Fruit fly (Drosophila melanogaster) whole organism, adult: Measurements from ENCODE around the gene Mob3.
A peak's percentile ranks its signal among the peaks of the same experiment; 100 is the strongest.

Experiments used
- CG11617 ChIP-seq: fragments of 200-800 bp; sonication (Bioruptor generic); optimal IDR thresholded peaks from 2 replicates; lab custom pipeline; 2017; ENCODE audit warnings: mild to moderate bottlenecking, missing biosample characterization, missing genetic modification reagents, missing genetic modification characterization
- CG12768 ChIP-seq: fragments of 200-800 bp; sonication (Bioruptor generic); optimal IDR thresholded peaks from 2 replicates; lab custom pipeline; 2017; ENCODE audit warnings: missing biosample characterization, missing genetic modification characterization, mild to moderate bottlenecking, moderate library complexity, missing genetic modification reagents
- CG14711 ChIP-seq: fragments of 200-800 bp; sonication (Bioruptor generic); optimal IDR thresholded peaks from 2 replicates; lab custom pipeline; 2018; ENCODE audit warnings: missing biosample characterization, mild to moderate bottlenecking, missing genetic modification characterization, moderate library complexity
- CG1620 ChIP-seq: fragments of 200-800 bp; sonication (Bioruptor generic); optimal IDR thresholded peaks from 2 replicates; lab custom pipeline; 2016; ENCODE audit warnings: missing biosample characterization, missing genetic modification characterization
- CG33017 ChIP-seq: fragments of 200-800 bp; sonication (Bioruptor generic); optimal IDR thresholded peaks from 2 replicates; lab custom pipeline; 2018; ENCODE audit warnings: missing biosample characterization, mild to moderate bottlenecking, missing genetic modification characterization, moderate library complexity
- CG5204 ChIP-seq: fragments of 200-800 bp; sonication (Bioruptor generic); optimal IDR thresholded peaks from 2 replicates; lab custom pipeline; 2016; ENCODE audit warnings: missing biosample characterization, missing genetic modification characterization
- CG7045 ChIP-seq: fragments of 200-800 bp; sonication (Bioruptor generic); optimal IDR thresholded peaks from 2 replicates; lab custom pipeline; 2017; ENCODE audit warnings: missing biosample characterization, mild to moderate bottlenecking, missing genetic modification characterization
- CG7101 ChIP-seq: fragments of 200-800 bp; sonication (Bioruptor generic); optimal IDR thresholded peaks from 2 replicates; lab custom pipeline; 2018; ENCODE audit warnings: missing biosample characterization, mild to moderate bottlenecking, missing genetic modification characterization, moderate library complexity
- Clk ChIP-seq: fragments of 200-800 bp; sonication (Bioruptor generic); optimal IDR thresholded peaks from 2 replicates; lab custom pipeline; 2017; ENCODE audit warnings: missing biosample characterization, missing genetic modification characterization
- Crg-1 ChIP-seq: fragments of 200-800 bp; sonication (Bioruptor generic); optimal IDR thresholded peaks from 2 replicates; lab custom pipeline; 2016; ENCODE audit warnings: missing biosample characterization, missing genetic modification characterization
- Hr96 ChIP-seq: fragments of 200-800 bp; sonication (Bioruptor generic); optimal IDR thresholded peaks from 2 replicates; lab custom pipeline; 2016; ENCODE audit warnings: missing biosample characterization, missing genetic modification characterization
- Mnt ChIP-seq: fragments of 200-800 bp; sonication (Bioruptor generic); optimal IDR thresholded peaks from 2 replicates; lab custom pipeline; 2016; ENCODE audit warnings: missing biosample characterization, mild to moderate bottlenecking, missing genetic modification characterization
- bab1 ChIP-seq: fragments of 200-800 bp; sonication (Bioruptor generic); optimal IDR thresholded peaks from 3 replicates; lab custom pipeline; 2019; ENCODE audit warnings: missing biosample characterization, mild to moderate bottlenecking, missing genetic modification characterization, moderate library complexity
- cic ChIP-seq: fragments of 200-800 bp; sonication (Bioruptor generic); optimal IDR thresholded peaks from 2 replicates; lab custom pipeline; 2017; ENCODE audit warnings: missing biosample characterization, mild to moderate bottlenecking, missing genetic modification characterization, moderate library complexity
- cnc ChIP-seq, 2 experiments: fragments of >200 bp; optimal IDR thresholded peaks; 2 replicates each; lab custom pipeline; 2017
- kay ChIP-seq: fragments of 200-800 bp; sonication (Bioruptor generic); peaks from one replicate; lab custom pipeline; 2016; ENCODE audit warnings: missing biosample characterization, missing genetic modification characterization, borderline replicate concordance
- ovo ChIP-seq: fragments of 200-800 bp; sonication (Bioruptor generic); optimal IDR thresholded peaks from 2 replicates; lab custom pipeline; 2016; ENCODE audit warnings: missing biosample characterization, missing genetic modification characterization
- pad ChIP-seq: fragments of 200-800 bp; sonication (Bioruptor generic); optimal IDR thresholded peaks from 3 replicates; lab custom pipeline; 2017; ENCODE audit warnings: missing biosample characterization, missing genetic modification characterization, mild to moderate bottlenecking, moderate library complexity, missing genetic modification reagents
- tj ChIP-seq: fragments of 200-800 bp; sonication (Bioruptor generic); optimal IDR thresholded peaks from 3 replicates; lab custom pipeline; 2017; ENCODE audit warnings: missing biosample characterization, mild to moderate bottlenecking, missing genetic modification characterization, moderate library complexity
- toe ChIP-seq: fragments of 200-800 bp; sonication (Bioruptor generic); optimal IDR thresholded peaks from 2 replicates; lab custom pipeline; 2016; ENCODE audit warnings: missing biosample characterization, missing genetic modification characterization

The Mob3 gene

DNA sequence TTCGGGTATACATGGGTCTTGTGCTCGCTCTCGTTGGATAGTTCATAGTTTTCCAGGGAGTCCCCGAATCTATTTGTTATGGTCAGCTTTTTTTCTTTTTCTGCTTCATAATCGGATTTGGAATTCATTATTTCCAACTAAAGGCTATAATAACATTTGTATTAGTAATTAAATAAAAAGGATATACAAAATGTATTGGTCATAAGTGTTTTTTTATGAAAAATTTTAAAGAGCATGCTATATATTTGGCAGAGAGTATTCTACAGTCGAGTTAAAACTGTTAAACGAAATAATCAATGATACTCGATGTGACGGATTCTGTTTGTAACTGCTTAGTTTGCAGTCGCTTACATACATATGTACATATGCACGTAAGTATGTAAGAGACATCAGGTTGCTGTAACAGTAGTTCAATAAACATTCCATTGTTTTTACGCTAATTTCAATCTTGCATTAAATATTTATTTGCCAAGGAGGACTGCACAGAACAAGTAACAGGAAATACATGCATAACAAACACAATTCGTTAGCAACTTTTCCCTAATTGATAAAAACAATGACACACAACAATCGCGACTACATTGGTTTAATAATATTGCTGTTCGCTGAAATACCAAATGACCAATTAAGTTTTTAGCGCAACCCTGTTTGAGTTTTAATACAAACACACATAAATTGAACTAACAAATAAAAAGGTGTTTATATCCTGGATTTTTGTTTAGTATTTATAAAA lies 34.1 kb downstream of the Mob3 start:
- TF ChIP-seq tj (GFP tag; lab: Kevin White, UChicago) = peak; percentile 30
- TF ChIP-seq Mnt = no peak
- no peak for TF ChIP-seq Crg-1 (GFP tag; lab: Kevin White, UChicago)
- TF ChIP-seq toe (GFP tag; lab: Kevin White, UChicago) = no peak
- peak; percentile 93 for TF ChIP-seq kay (GFP tag; lab: Kevin White, UChicago)
- no peak for TF ChIP-seq CG11617 (GFP tag; lab: Kevin White, UChicago)
- no peak for TF ChIP-seq CG33017 (tag; lab: Kevin White, UChicago)

DNA sequence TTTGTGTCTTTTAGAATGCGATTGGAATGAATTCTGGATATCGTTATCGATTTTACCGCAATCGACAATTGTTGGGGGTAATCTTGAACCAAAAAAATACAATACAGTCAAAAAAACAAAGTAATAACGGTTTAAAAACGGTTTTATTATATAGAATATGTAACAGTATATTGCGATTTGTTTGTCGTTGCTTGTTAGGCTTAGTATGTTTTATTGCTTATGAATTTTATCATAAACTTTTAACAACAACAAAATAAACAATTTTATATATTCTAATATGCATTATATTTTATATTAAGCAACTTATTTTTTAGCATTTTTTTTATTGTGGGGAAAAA lies 34.6 kb downstream of the Mob3 start, which contains the start of gene CYLD:
CYLD (minus strand) TSS at position 38 of the 338 bp plus-strand sequence.
- TF ChIP-seq CG14711 (peak; percentile 63), CG33017 (tag; lab: Kevin White, UChicago) (peak; percentile 55), toe (GFP tag; lab: Kevin White, UChicago) (no peak), CG1620 (GFP tag; lab: Kevin White, UChicago) (no peak), CG11617 (GFP tag; lab: Kevin White, UChicago) (peak; percentile 70), CG7045 (GFP tag; lab: Kevin White, UChicago) (peak; percentile 21), bab1 (peak; percentile 62), CG7101 (peak; percentile 73), Mnt (no peak), pad (GFP tag; lab: Kevin White, UChicago) (no peak), CG12768 (GFP tag; lab: Kevin White, UChicago) (no peak), cic (GFP tag; lab: Kevin White, UChicago) (no peak), tj (GFP tag; lab: Kevin White, UChicago) (peak; percentile 2), Hr96 (no peak), cnc (optimal IDR thresholded peaks at IDR 0.05; lab: Kevin White, UChicago) (no peak), Crg-1 (GFP tag; lab: Kevin White, UChicago) (peak; percentile 5), CG5204 (no peak), kay (GFP tag; lab: Kevin White, UChicago) (no peak), Clk (no peak), ovo (GFP tag; lab: Kevin White, UChicago) (no peak)

DNA sequence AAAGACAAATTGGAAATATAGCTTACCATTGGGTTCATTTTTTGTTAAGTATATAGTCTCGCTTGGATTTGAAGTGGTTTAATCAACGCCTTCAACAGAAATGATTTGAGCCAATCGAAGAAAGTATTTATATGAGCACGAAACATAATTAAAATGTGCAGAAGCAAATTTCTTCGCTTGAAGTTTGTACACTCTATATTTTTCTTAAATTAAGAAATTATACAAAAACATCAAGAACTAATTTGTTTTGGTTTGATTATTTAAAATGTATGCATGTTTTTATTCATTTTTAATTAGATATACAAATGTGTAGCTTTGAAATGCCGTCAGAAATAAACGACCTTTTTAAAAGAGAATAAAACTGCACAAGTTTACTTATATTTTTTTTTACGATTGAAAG lies 36.8 kb downstream of the Mob3 start, which contains the start of gene CG13138:
CG13138 (minus strand) TSS at position 101 of the 400 bp plus-strand sequence.
- no peak for TF ChIP-seq kay (GFP tag; lab: Kevin White, UChicago)
- no peak for TF ChIP-seq Hr96
- TF ChIP-seq CG14711 = no peak
- no peak for TF ChIP-seq cnc (optimal IDR thresholded peaks at IDR 0.05; lab: Kevin White, UChicago)
- TF ChIP-seq CG33017 (tag; lab: Kevin White, UChicago) = no peak
- no peak for TF ChIP-seq CG7045 (GFP tag; lab: Kevin White, UChicago)
- TF ChIP-seq pad (GFP tag; lab: Kevin White, UChicago) = no peak
- no peak for TF ChIP-seq CG5204
- TF ChIP-seq toe (GFP tag; lab: Kevin White, UChicago) = no peak
- TF ChIP-seq cic (GFP tag; lab: Kevin White, UChicago) = no peak
- no peak for TF ChIP-seq CG1620 (GFP tag; lab: Kevin White, UChicago)
- TF ChIP-seq CG12768 (GFP tag; lab: Kevin White, UChicago) = no peak
- TF ChIP-seq CG7101 = no peak

dm6 chr2L:10303786-10304185 lies 38.6 kb downstream of the Mob3 start, which contains the start of gene nmd:
Gene nmd, minus strand, starts transcription at chr2L:10303947.
- TF ChIP-seq CG7045 (GFP tag; lab: Kevin White, UChicago) (no peak), Clk (no peak), pad (GFP tag; lab: Kevin White, UChicago) (no peak), CG14711 (peak; percentile 28), cic (GFP tag; lab: Kevin White, UChicago) (no peak), Mnt (peak; percentile 79), CG33017 (tag; lab: Kevin White, UChicago) (peak; percentile 12), CG7101 (no peak), CG12768 (GFP tag; lab: Kevin White, UChicago) (no peak), toe (GFP tag; lab: Kevin White, UChicago) (no peak), bab1 (peak; percentile 61), CG11617 (GFP tag; lab: Kevin White, UChicago) (no peak), Hr96 (no peak), kay (GFP tag; lab: Kevin White, UChicago) (peak; percentile 67), tj (GFP tag; lab: Kevin White, UChicago) (no peak), cnc (optimal IDR thresholded peaks at IDR 0.05; lab: Kevin White, UChicago) (no peak), CG5204 (no peak), Crg-1 (GFP tag; lab: Kevin White, UChicago) (no peak), ovo (GFP tag; lab: Kevin White, UChicago) (no peak), CG1620 (GFP tag; lab: Kevin White, UChicago) (no peak)

DNA sequence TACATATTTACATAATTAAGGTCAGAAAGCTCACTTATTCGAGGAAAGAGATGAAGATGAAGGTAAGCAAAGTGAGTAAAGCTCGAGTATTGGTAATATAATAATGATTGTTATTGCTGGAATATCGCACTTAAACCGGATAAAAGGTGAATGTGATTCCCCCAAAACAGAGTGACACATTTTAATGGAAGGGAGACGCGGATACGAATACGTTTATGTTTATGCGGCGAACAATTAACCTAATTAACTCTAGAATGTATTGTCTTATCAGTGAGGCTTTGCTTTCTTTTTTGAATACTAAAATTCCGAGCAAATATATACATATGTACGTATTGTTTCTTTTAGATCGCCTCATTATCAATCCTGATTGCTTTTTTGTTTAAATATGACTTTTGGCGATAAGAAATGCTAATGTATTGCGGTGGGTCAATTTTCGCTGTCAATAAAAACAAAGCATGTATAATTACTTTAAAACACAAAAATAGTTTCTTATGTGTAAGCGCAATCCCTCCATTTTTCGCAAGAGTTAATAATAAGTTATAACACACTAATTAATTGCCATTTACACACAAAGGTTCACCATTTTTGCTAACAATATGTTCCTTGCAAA lies 40.5 kb downstream of the Mob3 start:
- TF ChIP-seq Clk (no peak), kay (GFP tag; lab: Kevin White, UChicago) (peak; percentile 64), CG12768 (GFP tag; lab: Kevin White, UChicago) (no peak)
